Fruit fly (Drosophila melanogaster) whole organism, embryonic: ENCODE measurements around the gene dmGlut.

Experiments used
- Aef1 ChIP-seq: fragments of 200-800 bp; sonication (Bioruptor generic); IDR thresholded peaks from 3 replicates; pipeline ENCODE4 v1.3.6; 2022; ENCODE audit warnings: missing biosample characterization, missing genetic modification characterization
- B-H1 ChIP-seq: fragments of 200-800 bp; sonication (Bioruptor generic); IDR thresholded peaks from 3 replicates; pipeline ENCODE4 v1.3.6; 2022; ENCODE audit warnings: missing biosample characterization, missing genetic modification characterization
- Bgb ChIP-seq: fragments of 200-800 bp; sonication (Bioruptor generic); IDR thresholded peaks from 2 replicates; pipeline ENCODE4 v1.3.6; 2022; ENCODE audit warnings: missing biosample characterization, missing genetic modification characterization; ENCODE audit not compliant: partially characterized antibody
- CG10147 ChIP-seq: fragments of 200-800 bp; sonication (Bioruptor generic); optimal IDR thresholded peaks from 2 replicates; lab custom pipeline; 2019; ENCODE audit warnings: missing biosample characterization, mild to moderate bottlenecking, missing genetic modification characterization, moderate library complexity
- CG1024 ChIP-seq: fragments of 200-800 bp; sonication (Bioruptor generic); IDR thresholded peaks from 2 replicates; pipeline ENCODE4 v1.3.6; 2022; ENCODE audit warnings: missing biosample characterization, missing genetic modification characterization
- CG11723 ChIP-seq: fragments of 200-800 bp; sonication (Bioruptor generic); optimal IDR thresholded peaks from 2 replicates; lab custom pipeline; 2017; ENCODE audit warnings: missing biosample characterization, mild to moderate bottlenecking, missing genetic modification characterization
- CG12155 ChIP-seq: fragments of 200-800 bp; sonication (Bioruptor generic); optimal IDR thresholded peaks from 3 replicates; lab custom pipeline; 2016; ENCODE audit warnings: missing biosample characterization, missing genetic modification characterization
- CG1233 ChIP-seq: fragments of 200-800 bp; sonication (Bioruptor generic); optimal IDR thresholded peaks from 4 replicates; lab custom pipeline; 2018; ENCODE audit warnings: missing biosample characterization, mild to moderate bottlenecking, missing genetic modification characterization
- CG14710 ChIP-seq: fragments of 200-800 bp; sonication (Bioruptor generic); optimal IDR thresholded peaks from 3 replicates; lab custom pipeline; 2019; ENCODE audit warnings: missing biosample characterization, mild to moderate bottlenecking, missing genetic modification characterization, moderate library complexity
- CG1647 ChIP-seq: fragments of 200-800 bp; sonication (Bioruptor generic); optimal IDR thresholded peaks from 3 replicates; lab custom pipeline; 2016; ENCODE audit warnings: missing biosample characterization, missing genetic modification characterization
- CG17568 ChIP-seq: fragments of 200-800 bp; sonication (Bioruptor generic); optimal IDR thresholded peaks from 2 replicates; lab custom pipeline; 2018; ENCODE audit warnings: missing biosample characterization, mild to moderate bottlenecking, missing genetic modification characterization, moderate library complexity
- CG18011 ChIP-seq: fragments of 200-800 bp; sonication (Bioruptor generic); optimal IDR thresholded peaks from 2 replicates; lab custom pipeline; 2017; ENCODE audit warnings: missing biosample characterization, missing genetic modification characterization, mild to moderate bottlenecking, moderate library complexity, missing genotype
- CG2120 ChIP-seq: fragments of 200-800 bp; sonication (Bioruptor generic); optimal IDR thresholded peaks from 3 replicates; lab custom pipeline; 2016; ENCODE audit warnings: missing biosample characterization, missing genetic modification characterization
- CG2875 ChIP-seq: fragments of 200-800 bp; sonication (Bioruptor generic); optimal IDR thresholded peaks from 2 replicates; lab custom pipeline; 2017; ENCODE audit warnings: missing biosample characterization, mild to moderate bottlenecking, missing genetic modification characterization, missing genetic modification reagents
- CG31224 ChIP-seq: fragments of 200-800 bp; sonication (Bioruptor generic); IDR thresholded peaks from 2 replicates; pipeline ENCODE4 v1.3.6; 2022; ENCODE audit warnings: missing biosample characterization, missing genetic modification characterization
- CG3281 ChIP-seq: fragments of 200-800 bp; sonication (Bioruptor generic); optimal IDR thresholded peaks from 3 replicates; lab custom pipeline; 2017; ENCODE audit warnings: missing biosample characterization, mild to moderate bottlenecking, missing genetic modification characterization
- CG4404 ChIP-seq: fragments of 200-800 bp; sonication (Bioruptor generic); IDR thresholded peaks from 2 replicates; pipeline ENCODE4 v1.3.6; 2022; ENCODE audit warnings: missing biosample characterization, missing genetic modification characterization
- CG5953 ChIP-seq: fragments of 200-800 bp; sonication (Bioruptor generic); IDR thresholded peaks from 2 replicates; pipeline ENCODE4 v1.3.6; 2022; ENCODE audit warnings: missing biosample characterization, missing genetic modification characterization
- CG6272 ChIP-seq: fragments of 200-800 bp; sonication (Bioruptor generic); IDR thresholded peaks from 2 replicates; pipeline ENCODE4 v1.3.6; 2022; ENCODE audit warnings: missing biosample characterization, missing genetic modification characterization
- CG7357 ChIP-seq: fragments of 200-800 bp; sonication (Bioruptor generic); IDR thresholded peaks from 3 replicates; pipeline ENCODE4 v1.3.6; 2022; ENCODE audit warnings: missing biosample characterization, missing genetic modification characterization
- CG8944 ChIP-seq: fragments of 200-800 bp; sonication (Bioruptor generic); optimal IDR thresholded peaks from 3 replicates; lab custom pipeline; 2016; ENCODE audit warnings: missing biosample characterization, missing genetic modification characterization
- CG9797 ChIP-seq: fragments of 200-800 bp; sonication (Bioruptor generic); optimal IDR thresholded peaks from 3 replicates; lab custom pipeline; 2018; ENCODE audit warnings: missing biosample characterization, mild to moderate bottlenecking, missing genetic modification characterization
- CG9876 ChIP-seq: fragments of 200-800 bp; sonication (Bioruptor generic); optimal IDR thresholded peaks from 2 replicates; lab custom pipeline; 2016; ENCODE audit warnings: missing biosample characterization, missing genetic modification characterization
- Doc2 ChIP-seq: fragments of 200-800 bp; sonication (Bioruptor generic); IDR thresholded peaks from 2 replicates; pipeline ENCODE4 v1.3.6; 2022; ENCODE audit warnings: missing biosample characterization, missing genetic modification characterization
- Fer2 ChIP-seq: fragments of 200-800 bp; sonication (Bioruptor generic); optimal IDR thresholded peaks from 2 replicates; lab custom pipeline; 2018; ENCODE audit warnings: missing biosample characterization, mild to moderate bottlenecking, missing genetic modification characterization, moderate library complexity
- HLH3B ChIP-seq: fragments of 200-800 bp; sonication (Bioruptor generic); IDR thresholded peaks from 2 replicates; pipeline ENCODE4 v1.3.6; 2022; ENCODE audit warnings: missing biosample characterization, missing genetic modification characterization
- HLH54F ChIP-seq: fragments of 200-800 bp; sonication (Bioruptor generic); optimal IDR thresholded peaks from 3 replicates; lab custom pipeline; 2016; ENCODE audit warnings: missing biosample characterization, missing genetic modification characterization
- Hand ChIP-seq: fragments of 200-800 bp; sonication (Bioruptor generic); optimal IDR thresholded peaks from 2 replicates; lab custom pipeline; 2017; ENCODE audit warnings: mild to moderate bottlenecking, missing biosample characterization, missing genetic modification reagents, missing genetic modification characterization
- Hmx ChIP-seq: fragments of 200-800 bp; sonication (Bioruptor generic); optimal IDR thresholded peaks from 2 replicates; lab custom pipeline; 2016; ENCODE audit warnings: missing biosample characterization, missing genetic modification characterization
- Hr78 ChIP-seq, 2 experiments: fragments of 200-800 bp in 1 of 2; fragments of >200 bp in 1 of 2; sonication (Bioruptor generic) in 1 of 2; optimal IDR thresholded peaks; 2 replicates each; lab custom pipeline; 2017 to 2019; ENCODE audit warnings: missing biosample characterization in 2 of 2, missing genetic modification characterization in 2 of 2, mild to moderate bottlenecking in 1 of 2, moderate library complexity in 1 of 2
- Kr ChIP-seq: fragments of 200-800 bp; sonication (Bioruptor generic); optimal IDR thresholded peaks from 2 replicates; lab custom pipeline; 2017; ENCODE audit warnings: missing biosample characterization, mild to moderate bottlenecking, missing genetic modification characterization
- Myb ChIP-seq: fragments of 200-800 bp; sonication (Bioruptor generic); optimal IDR thresholded peaks from 2 replicates; lab custom pipeline; 2016; ENCODE audit warnings: missing biosample characterization, missing genetic modification characterization
- Tbp ChIP-seq: fragments of >200 bp; optimal IDR thresholded peaks from 2 replicates; lab custom pipeline; 2018; ENCODE audit warnings: missing biosample characterization, missing genetic modification characterization
- bsh ChIP-seq, 2 experiments: fragments of 200-800 bp; sonication (Bioruptor generic); optimal IDR thresholded peaks; 2 replicates each; lab custom pipeline; 2017 to 2018; ENCODE audit warnings: mild to moderate bottlenecking in 2 of 2, missing biosample characterization in 2 of 2, missing genetic modification characterization in 2 of 2, moderate library complexity in 1 of 2
- cg ChIP-seq: fragments of 200-800 bp; sonication (Bioruptor generic); optimal IDR thresholded peaks from 3 replicates; lab custom pipeline; 2019; ENCODE audit warnings: missing biosample characterization, mild to moderate bottlenecking, missing genetic modification characterization, moderate library complexity
- croc ChIP-seq: fragments of 200-800 bp; sonication (Bioruptor generic); conservative IDR thresholded peaks from 3 replicates; pipeline ENCODE4 v1.3.6; 2022; ENCODE audit warnings: missing biosample characterization, missing genetic modification characterization
- crp ChIP-seq, 2 experiments: fragments of 200-800 bp; sonication (Bioruptor generic); optimal IDR thresholded peaks; 2 replicates in 1 of 2; 3 replicates in 1 of 2; lab custom pipeline; 2017; ENCODE audit warnings: missing biosample characterization in 2 of 2, missing genetic modification characterization in 2 of 2, mild to moderate bottlenecking in 1 of 2, moderate library complexity in 1 of 2
- esg ChIP-seq: fragments of 200-800 bp; sonication (Bioruptor generic); conservative IDR thresholded peaks from 2 replicates; pipeline ENCODE4 v1.3.6; 2022; ENCODE audit warnings: missing biosample characterization, missing genetic modification characterization
- fd64A ChIP-seq: fragments of 200-800 bp; sonication (Bioruptor generic); optimal IDR thresholded peaks from 3 replicates; lab custom pipeline; 2018; ENCODE audit warnings: missing biosample characterization, mild to moderate bottlenecking, missing genetic modification characterization
- ham ChIP-seq: fragments of 200-800 bp; sonication (Bioruptor generic); IDR thresholded peaks from 2 replicates; pipeline ENCODE4 v1.3.6; 2022; ENCODE audit warnings: missing biosample characterization, missing genetic modification characterization
- inv ChIP-seq: fragments of 200-800 bp; sonication (Bioruptor generic); IDR thresholded peaks from 2 replicates; pipeline ENCODE4 v1.3.6; 2022; ENCODE audit warnings: missing biosample characterization, missing genetic modification characterization; ENCODE audit not compliant: partially characterized antibody
- jing ChIP-seq: fragments of 200-800 bp; sonication (Bioruptor generic); optimal IDR thresholded peaks from 2 replicates; lab custom pipeline; 2018; ENCODE audit warnings: missing biosample characterization, mild to moderate bottlenecking, missing genetic modification characterization
- lbe ChIP-seq: fragments of 200-800 bp; sonication (Bioruptor generic); optimal IDR thresholded peaks from 2 replicates; lab custom pipeline; 2016; ENCODE audit warnings: missing biosample characterization, mild to moderate bottlenecking, missing genetic modification characterization
- maf-S ChIP-seq: fragments of 200-800 bp; sonication (Bioruptor generic); optimal IDR thresholded peaks from 2 replicates; lab custom pipeline; 2016; ENCODE audit warnings: missing biosample characterization, missing genetic modification characterization
- oc ChIP-seq: fragments of 200-800 bp; sonication (Bioruptor generic); optimal IDR thresholded peaks from 2 replicates; lab custom pipeline; 2018; ENCODE audit warnings: missing biosample characterization, mild to moderate bottlenecking, missing genetic modification characterization, moderate library complexity
- ranshi ChIP-seq: fragments of 200-800 bp; sonication (Bioruptor generic); IDR thresholded peaks from 2 replicates; pipeline ENCODE4 v1.3.6; 2022; ENCODE audit warnings: missing biosample characterization, missing genetic modification characterization
- shn ChIP-seq: fragments of 200-800 bp; sonication (Bioruptor generic); optimal IDR thresholded peaks from 3 replicates; lab custom pipeline; 2016; ENCODE audit warnings: missing biosample characterization, missing genetic modification characterization
- so ChIP-seq: fragments of 200-800 bp; sonication (Bioruptor generic); IDR thresholded peaks from 3 replicates; pipeline ENCODE4 v1.3.6; 2022; ENCODE audit warnings: missing biosample characterization, missing genetic modification characterization
- sqz ChIP-seq: fragments of 200-800 bp; sonication (Bioruptor generic); optimal IDR thresholded peaks from 3 replicates; lab custom pipeline; 2018; ENCODE audit warnings: missing biosample characterization, mild to moderate bottlenecking, missing genetic modification characterization
- ssp ChIP-seq: fragments of 200-800 bp; sonication (Bioruptor generic); IDR thresholded peaks from 2 replicates; pipeline ENCODE4 v1.3.6; 2022; ENCODE audit warnings: missing biosample characterization, missing genetic modification characterization

The dmGlut gene

dm6 chr2L:12065683-12066386 lies 38.6 kb downstream of the dmGlut start (continued):
- TF ChIP-seq crp (GFP tag; optimal IDR thresholded peaks at IDR 0.05; lab: Kevin White, UChicago) (no peak), CG12155 (GFP tag; lab: Kevin White, UChicago) (no peak), maf-S (GFP tag; lab: Kevin White, UChicago) (no peak), CG18011 (GFP tag; lab: Kevin White, UChicago) (no peak), cg (GFP tag; lab: Kevin White, UChicago) (no peak), Hr78 (GFP tag; optimal IDR thresholded peaks at IDR 0.05; lab: Kevin White, UChicago) (no peak), oc (tag; lab: Kevin White, UChicago) (no peak), Myb (GFP tag; lab: Kevin White, UChicago) (no peak), Doc2 (no peak), CG10147 (GFP tag; lab: Kevin White, UChicago) (no peak), Bgb (GFP tag; lab: Robert Waterston, UW) (no peak), Aef1 (GFP tag; lab: Robert Waterston, UW) (no peak), B-H1 (GFP tag; lab: Robert Waterston, UW) (no peak), inv (no peak), CG11723 (GFP tag; lab: Kevin White, UChicago) (no peak), CG2875 (GFP tag; lab: Kevin White, UChicago) (peak; percentile 32), CG14710 (peak; percentile 71), shn (GFP tag; lab: Kevin White, UChicago) (no peak), CG9876 (GFP tag; lab: Kevin White, UChicago) (no peak), CG1233 (GFP tag; lab: Kevin White, UChicago) (no peak), so (GFP tag; lab: Robert Waterston, UW) (no peak), CG7357 (GFP tag; lab: Robert Waterston, UW) (no peak), Fer2 (no peak), CG17568 (GFP tag; lab: Kevin White, UChicago) (no peak), jing (GFP tag; lab: Kevin White, UChicago) (no peak), CG3281 (no peak), CG1647 (GFP tag; lab: Kevin White, UChicago) (no peak), CG5953 (GFP tag; lab: Robert Waterston, UW) (no peak), bsh (GFP tag; optimal IDR thresholded peaks at IDR 0.05; lab: Kevin White, UChicago) (peak; percentile 64 to 92), CG1024 (no peak), ranshi (no peak), ssp (GFP tag; lab: Robert Waterston, UW) (no peak), esg (GFP tag; lab: Robert Waterston, UW) (no peak), CG31224 (no peak), Hand (GFP tag; lab: Kevin White, UChicago) (no peak), sqz (peak; percentile 89), Hmx (GFP tag; lab: Kevin White, UChicago) (no peak), Tbp (GFP tag; lab: Kevin White, UChicago) (no peak), lbe (GFP tag; lab: Kevin White, UChicago) (peak; percentile 71), ham (no peak), Kr (no peak), croc (peak; percentile 38; the same call in 1 of the 3 replicates), CG4404 (GFP tag; lab: Robert Waterston, UW) (0 out of 2 replicates have a peak, but pooled peaks have one; percentile 39), CG6272 (no peak), CG2120 (GFP tag; lab: Kevin White, UChicago) (no peak), HLH54F (GFP tag; lab: Kevin White, UChicago) (no peak), CG8944 (no peak), fd64A (GFP tag; lab: Kevin White, UChicago) (no peak), HLH3B (no peak), CG9797 (GFP tag; lab: Kevin White, UChicago) (no peak)
